Worm (Caenorhabditis elegans) whole organism, midembryonic: ENCODE data around the gene Y71H2AL.2.

Source experiments
- T22C8.4 ChIP-seq: fragments of 200-800 bp; sonication (Bioruptor generic); IDR thresholded peaks from 2 replicates; pipeline ENCODE4 v1.3.6; 2022; ENCODE audit warnings: missing genetic modification characterization, missing compliant biosample characterization
- ztf-23 ChIP-seq: fragments of 200-800 bp; sonication (Bioruptor generic); IDR thresholded peaks from 2 replicates; pipeline ENCODE4 v1.3.6; 2022; ENCODE audit warnings: missing genetic modification reagents, missing genetic modification characterization, missing compliant biosample characterization

- no peak for TF ChIP-seq T22C8.4 (GFP tag; lab: Robert Waterston, UW)
- no peak for TF ChIP-seq ztf-23
Measured at ce11 chrIII:2678017-2678416, 8.1 kb upstream of the Y71H2AL.2 start.
